Fruit fly (Drosophila melanogaster) whole organism, embryonic: Measurements from ENCODE around the gene CG18213.

Experiments
- CG11093 ChIP-seq: fragments of 200-800 bp; sonication (Bioruptor generic); IDR thresholded peaks from 3 replicates; pipeline ENCODE4 v1.3.6; 2022; ENCODE audit warnings: missing biosample characterization, missing genetic modification characterization
- CG11695 ChIP-seq: fragments of 200-800 bp; sonication (Bioruptor generic); IDR thresholded peaks from 3 replicates; pipeline ENCODE4 v1.3.6; 2022; ENCODE audit warnings: missing biosample characterization, missing genetic modification characterization
- CG11696 ChIP-seq: fragments of 200-800 bp; sonication (Bioruptor generic); IDR thresholded peaks from 2 replicates; pipeline ENCODE4 v1.3.6; 2022; ENCODE audit warnings: missing biosample characterization, missing genetic modification characterization
- CG12071 ChIP-seq: fragments of 200-800 bp; sonication (Bioruptor generic); optimal IDR thresholded peaks from 3 replicates; lab custom pipeline; 2018; ENCODE audit warnings: missing biosample characterization, mild to moderate bottlenecking, missing genetic modification characterization
- CG14965 ChIP-seq: fragments of 200-800 bp; sonication (Bioruptor generic); optimal IDR thresholded peaks from 2 replicates; lab custom pipeline; 2016; ENCODE audit warnings: missing biosample characterization, missing genetic modification characterization, borderline replicate concordance
- CG17829 ChIP-seq: fragments of 200-800 bp; optimal IDR thresholded peaks from 2 replicates; lab custom pipeline; 2019; ENCODE audit warnings: missing biosample characterization, mild to moderate bottlenecking, missing genetic modification characterization, moderate library complexity
- CG32767 ChIP-seq: fragments of 200-800 bp; sonication (Bioruptor generic); IDR thresholded peaks from 2 replicates; pipeline ENCODE4 v1.3.6; 2022; ENCODE audit warnings: missing biosample characterization, missing genetic modification characterization
- CG33213 ChIP-seq: fragments of 200-800 bp; sonication (Bioruptor generic); optimal IDR thresholded peaks from 3 replicates; lab custom pipeline; 2016; ENCODE audit warnings: missing biosample characterization, missing genetic modification characterization
- CG34224 ChIP-seq: fragments of 200-800 bp; sonication (Bioruptor generic); IDR thresholded peaks from 3 replicates; pipeline ENCODE4 v1.3.6; 2022; ENCODE audit warnings: missing biosample characterization, missing genetic modification characterization; ENCODE audit not compliant: partially characterized antibody
- CG5953 ChIP-seq: fragments of 200-800 bp; sonication (Bioruptor generic); IDR thresholded peaks from 2 replicates; pipeline ENCODE4 v1.3.6; 2022; ENCODE audit warnings: missing biosample characterization, missing genetic modification characterization
- CG6765 ChIP-seq: fragments of 200-800 bp; sonication (Bioruptor generic); optimal IDR thresholded peaks from 3 replicates; lab custom pipeline; 2017; ENCODE audit warnings: missing biosample characterization, mild to moderate bottlenecking, missing genetic modification characterization
- CG7786 ChIP-seq: fragments of 200-800 bp; sonication (Bioruptor generic); optimal IDR thresholded peaks from 2 replicates; lab custom pipeline; 2016; ENCODE audit warnings: missing biosample characterization, missing genetic modification characterization
- CG9215 ChIP-seq: fragments of 200-800 bp; sonication (Bioruptor generic); IDR thresholded peaks from 2 replicates; pipeline ENCODE4 v1.3.6; 2022; ENCODE audit warnings: missing biosample characterization, missing genetic modification characterization
- D ChIP-seq, 2 experiments: fragments of 200-800 bp in 1 of 2; fragments of >200 bp in 1 of 2; sonication (Bioruptor generic) in 1 of 2; optimal IDR thresholded peaks; 2 replicates in 1 of 2; 3 replicates in 1 of 2; lab custom pipeline; 2017; ENCODE audit warnings: mild to moderate bottlenecking in 1 of 2, missing biosample characterization in 1 of 2, missing genetic modification characterization in 1 of 2, missing genetic modification reagents in 1 of 2
- Doc2 ChIP-seq: fragments of 200-800 bp; sonication (Bioruptor generic); IDR thresholded peaks from 2 replicates; pipeline ENCODE4 v1.3.6; 2022; ENCODE audit warnings: missing biosample characterization, missing genetic modification characterization
- H2.0 ChIP-seq: fragments of 200-800 bp; sonication (Bioruptor generic); IDR thresholded peaks from 2 replicates; pipeline ENCODE4 v1.3.6; 2022; ENCODE audit warnings: missing biosample characterization, missing genetic modification characterization
- HLH3B ChIP-seq: fragments of 200-800 bp; sonication (Bioruptor generic); IDR thresholded peaks from 2 replicates; pipeline ENCODE4 v1.3.6; 2022; ENCODE audit warnings: missing biosample characterization, missing genetic modification characterization
- HLH54F ChIP-seq: fragments of 200-800 bp; sonication (Bioruptor generic); optimal IDR thresholded peaks from 3 replicates; lab custom pipeline; 2016; ENCODE audit warnings: missing biosample characterization, missing genetic modification characterization
- Myb ChIP-seq: fragments of 200-800 bp; sonication (Bioruptor generic); optimal IDR thresholded peaks from 2 replicates; lab custom pipeline; 2016; ENCODE audit warnings: missing biosample characterization, missing genetic modification characterization
- Neu2 ChIP-seq: fragments of 200-800 bp; sonication (Bioruptor generic); optimal IDR thresholded peaks from 3 replicates; lab custom pipeline; 2016; ENCODE audit warnings: missing biosample characterization, missing genetic modification characterization, borderline replicate concordance
- PHDP ChIP-seq: fragments of 200-800 bp; sonication (Bioruptor generic); optimal IDR thresholded peaks from 3 replicates; lab custom pipeline; 2018; ENCODE audit warnings: missing biosample characterization, mild to moderate bottlenecking, missing genetic modification characterization, moderate library complexity
- Spps ChIP-seq: fragments of 200-800 bp; sonication (Bioruptor generic); optimal IDR thresholded peaks from 2 replicates; lab custom pipeline; 2018; ENCODE audit warnings: missing biosample characterization, mild to moderate bottlenecking, missing genetic modification characterization
- Tbp ChIP-seq: fragments of >200 bp; optimal IDR thresholded peaks from 2 replicates; lab custom pipeline; 2018; ENCODE audit warnings: missing biosample characterization, missing genetic modification characterization
- Usf ChIP-seq: fragments of 200-800 bp; sonication (Bioruptor generic); optimal IDR thresholded peaks from 2 replicates; lab custom pipeline; 2017; ENCODE audit warnings: missing genotype, missing biosample characterization, missing genetic modification characterization
- ab ChIP-seq: fragments of 200-800 bp; sonication (Bioruptor generic); optimal IDR thresholded peaks from 2 replicates; lab custom pipeline; 2016; ENCODE audit warnings: missing biosample characterization, missing genetic modification characterization
- ase ChIP-seq: fragments of 200-800 bp; sonication (Bioruptor generic); IDR thresholded peaks from 3 replicates; pipeline ENCODE4 v1.3.6; 2022; ENCODE audit warnings: missing biosample characterization, missing genetic modification characterization
- az2 ChIP-seq: fragments of 200-800 bp; sonication (Bioruptor generic); optimal IDR thresholded peaks from 3 replicates; lab custom pipeline; 2016; ENCODE audit warnings: missing biosample characterization, missing genetic modification characterization
- crp ChIP-seq, 2 experiments: fragments of 200-800 bp; sonication (Bioruptor generic); optimal IDR thresholded peaks; 2 replicates in 1 of 2; 3 replicates in 1 of 2; lab custom pipeline; 2017; ENCODE audit warnings: missing biosample characterization in 2 of 2, missing genetic modification characterization in 2 of 2, mild to moderate bottlenecking in 1 of 2, moderate library complexity in 1 of 2
- disco-r ChIP-seq: fragments of 200-800 bp; sonication (Bioruptor generic); optimal IDR thresholded peaks from 2 replicates; lab custom pipeline; 2016; ENCODE audit warnings: missing biosample characterization, missing genetic modification characterization
- dm ChIP-seq: fragments of 200-800 bp; sonication (Bioruptor generic); optimal IDR thresholded peaks from 3 replicates; lab custom pipeline; 2016; ENCODE audit warnings: missing biosample characterization, missing genetic modification characterization
- dysf ChIP-seq: fragments of 200-800 bp; sonication (Bioruptor generic); IDR thresholded peaks from 3 replicates; pipeline ENCODE4 v1.3.6; 2022; ENCODE audit warnings: missing biosample characterization, missing genetic modification characterization
- esg ChIP-seq: fragments of 200-800 bp; sonication (Bioruptor generic); conservative IDR thresholded peaks from 2 replicates; pipeline ENCODE4 v1.3.6; 2022; ENCODE audit warnings: missing biosample characterization, missing genetic modification characterization
- eyg ChIP-seq: fragments of 200-800 bp; sonication (Bioruptor generic); optimal IDR thresholded peaks from 3 replicates; lab custom pipeline; 2016; ENCODE audit warnings: missing biosample characterization, missing genetic modification characterization
- gfzf ChIP-seq: fragments of 200-800 bp; sonication (Bioruptor generic); optimal IDR thresholded peaks from 2 replicates; lab custom pipeline; 2016; ENCODE audit warnings: missing biosample characterization, mild to moderate bottlenecking, missing genetic modification characterization, moderate library complexity
- grn ChIP-seq: fragments of 200-800 bp; sonication (Bioruptor generic); optimal IDR thresholded peaks from 3 replicates; lab custom pipeline; 2017; ENCODE audit warnings: missing biosample characterization, missing genetic modification characterization
- gro ChIP-seq: fragments of 200-800 bp; sonication (Bioruptor generic); optimal IDR thresholded peaks from 2 replicates; lab custom pipeline; 2016; ENCODE audit warnings: missing biosample characterization, missing genetic modification characterization
- hb ChIP-seq: fragments of 200-800 bp; sonication (Bioruptor generic); IDR thresholded peaks from 3 replicates; pipeline ENCODE4 v1.3.6; 2022; ENCODE audit warnings: missing biosample characterization, missing genetic modification characterization; ENCODE audit not compliant: partially characterized antibody
- hbn ChIP-seq: fragments of 200-800 bp; sonication (Bioruptor generic); IDR thresholded peaks from 2 replicates; pipeline ENCODE4 v1.3.6; 2022; ENCODE audit warnings: missing biosample characterization, missing genetic modification characterization; ENCODE audit not compliant: partially characterized antibody
- hkb ChIP-seq, 2 experiments: fragments of 200-800 bp in 1 of 2; fragments of >200 bp in 1 of 2; sonication (Bioruptor generic) in 1 of 2; IDR thresholded peaks in 1 of 2; optimal IDR thresholded peaks in 1 of 2; 2 replicates each; pipeline versions ENCODE4 v1.3.6 to Lab custom; 2017 to 2022; ENCODE audit warnings: missing biosample characterization in 1 of 2, missing genetic modification characterization in 1 of 2
- jing ChIP-seq: fragments of 200-800 bp; sonication (Bioruptor generic); optimal IDR thresholded peaks from 2 replicates; lab custom pipeline; 2018; ENCODE audit warnings: missing biosample characterization, mild to moderate bottlenecking, missing genetic modification characterization
- luna ChIP-seq: fragments of 200-800 bp; sonication (Bioruptor generic); optimal IDR thresholded peaks from 2 replicates; lab custom pipeline; 2016; ENCODE audit warnings: missing biosample characterization, missing genetic modification characterization
- maf-S ChIP-seq: fragments of 200-800 bp; sonication (Bioruptor generic); optimal IDR thresholded peaks from 2 replicates; lab custom pipeline; 2016; ENCODE audit warnings: missing biosample characterization, missing genetic modification characterization
- pho ChIP-seq: fragments of 200-800 bp; sonication (Bioruptor generic); optimal IDR thresholded peaks from 2 replicates; lab custom pipeline; 2016; ENCODE audit warnings: missing biosample characterization, missing genetic modification characterization
- pnt ChIP-seq: fragments of 200-800 bp; sonication (Bioruptor generic); optimal IDR thresholded peaks from 3 replicates; lab custom pipeline; 2016; ENCODE audit warnings: missing biosample characterization, missing genetic modification characterization
- psq ChIP-seq: fragments of 200-800 bp; sonication (Bioruptor generic); optimal IDR thresholded peaks from 2 replicates; lab custom pipeline; 2017; ENCODE audit warnings: missing biosample characterization, missing genetic modification characterization
- sisA ChIP-seq: fragments of 200-800 bp; sonication (Bioruptor generic); IDR thresholded peaks from 2 replicates; pipeline ENCODE4 v1.3.6; 2022; ENCODE audit warnings: missing biosample characterization, missing genetic modification characterization
- stwl ChIP-seq: fragments of 200-800 bp; sonication (Bioruptor generic); optimal IDR thresholded peaks from 3 replicates; lab custom pipeline; 2018; ENCODE audit warnings: missing biosample characterization, mild to moderate bottlenecking, missing genetic modification characterization, moderate library complexity
- tna ChIP-seq: fragments of 200-800 bp; sonication (Bioruptor generic); IDR thresholded peaks from 2 replicates; pipeline ENCODE4 v1.3.6; 2022; ENCODE audit warnings: missing biosample characterization, missing genetic modification characterization; ENCODE audit not compliant: partially characterized antibody
- toy ChIP-seq: fragments of 200-800 bp; sonication (Bioruptor generic); IDR thresholded peaks from 2 replicates; pipeline ENCODE4 v1.3.6; 2022; ENCODE audit warnings: missing biosample characterization, missing genetic modification characterization
- wor ChIP-seq: fragments of 200-800 bp; sonication (Bioruptor generic); IDR thresholded peaks from 2 replicates; pipeline ENCODE4 v1.3.6; 2022; ENCODE audit warnings: missing biosample characterization, missing genetic modification characterization

Gene CG18213

DNA sequence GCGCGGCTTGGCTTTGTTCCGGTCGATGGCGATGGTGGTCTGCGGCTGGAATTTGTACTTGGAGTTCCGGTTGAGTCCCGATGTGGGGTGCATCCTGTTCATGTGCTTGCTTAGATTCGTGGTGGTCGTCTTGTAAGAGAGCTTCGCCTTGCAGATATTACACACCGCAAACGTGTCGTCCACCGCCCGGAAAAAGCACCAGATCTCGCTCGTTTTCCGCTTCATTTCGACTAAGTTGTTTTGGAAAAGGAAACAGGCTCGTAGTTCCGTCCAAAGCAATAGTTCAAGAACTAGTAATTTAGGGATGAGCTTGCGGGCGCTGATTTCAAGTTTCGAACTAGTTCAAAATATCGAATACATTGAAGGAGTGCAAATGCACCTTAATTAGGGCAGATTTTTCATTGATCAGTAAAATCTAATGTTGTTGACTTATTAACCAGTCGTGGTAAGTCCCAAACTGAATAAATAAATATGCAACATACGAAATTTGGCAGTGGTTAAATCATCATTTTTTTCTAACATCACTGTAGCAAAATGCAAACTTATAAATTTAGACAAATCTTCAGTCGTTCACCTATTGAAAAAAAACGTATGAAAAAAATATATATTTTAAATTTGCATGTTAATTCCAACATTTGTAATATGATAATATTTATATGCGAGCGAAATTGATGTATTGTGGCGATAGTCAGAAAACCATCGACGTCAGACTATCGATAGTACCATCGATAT is 3.0 kb upstream of the CG18213 start, which contains the start of the genes bdwf and Patr-1 (continued):
- TF ChIP-seq tna (GFP tag; lab: Robert Waterston, UW) (peak; percentile 89), jing (GFP tag; lab: Kevin White, UChicago) (no peak), disco-r (GFP tag; lab: Kevin White, UChicago) (peak; percentile 16), Doc2 (no peak), crp (GFP tag; optimal IDR thresholded peaks at IDR 0.05; lab: Kevin White, UChicago) (peak in 1 of 2 experiments; percentile 6), CG17829 (tag; lab: Kevin White, UChicago) (peak; percentile 35), CG7786 (GFP tag; lab: Kevin White, UChicago) (no peak), CG11695 (no peak), CG11696 (GFP tag; lab: Robert Waterston, UW) (no peak), gro (GFP tag; lab: Kevin White, UChicago) (peak; percentile 15), eyg (GFP tag; lab: Kevin White, UChicago) (no peak), ab (GFP tag; lab: Kevin White, UChicago) (no peak), Neu2 (GFP tag; lab: Kevin White, UChicago) (no peak), wor (GFP tag; lab: Robert Waterston, UW) (no peak), CG33213 (GFP tag; lab: Kevin White, UChicago) (no peak), esg (no peak), HLH54F (GFP tag; lab: Kevin White, UChicago) (peak; percentile 53), HLH3B (GFP tag; lab: Robert Waterston, UW) (no peak), luna (GFP tag; lab: Kevin White, UChicago) (no peak), Usf (no peak), CG6765 (no peak), toy (GFP tag; lab: Robert Waterston, UW) (no peak), H2.0 (GFP tag; lab: Robert Waterston, UW) (no peak), PHDP (tag; lab: Kevin White, UChicago) (no peak), CG34224 (GFP tag; lab: Robert Waterston, UW) (peak; percentile 89), D (optimal IDR thresholded peaks at IDR 0.05; lab: Kevin White, UChicago) (no peak), D (GFP tag; optimal IDR thresholded peaks at IDR 0.05; lab: Kevin White, UChicago) (no peak), maf-S (GFP tag; lab: Kevin White, UChicago) (no peak), CG32767 (no peak), CG5953 (no peak), psq (GFP tag; lab: Kevin White, UChicago) (no peak), hkb (optimal IDR thresholded peaks at IDR 0.05; lab: Kevin White, UChicago) (no peak), hkb (GFP tag; IDR thresholded peaks at IDR 0.05; lab: Robert Waterston, UW) (no peak), Spps (tag; lab: Kevin White, UChicago) (no peak), gfzf (GFP tag; lab: Kevin White, UChicago) (peak; percentile 17), pnt (GFP tag; lab: Kevin White, UChicago) (no peak), hb (GFP tag; lab: Robert Waterston, UW) (peak; percentile 94), CG11093 (no peak), Tbp (GFP tag; lab: Kevin White, UChicago) (no peak), CG12071 (GFP tag; lab: Kevin White, UChicago) (no peak), hbn (GFP tag; lab: Robert Waterston, UW) (peak; percentile 84), grn (GFP tag; lab: Kevin White, UChicago) (no peak), Myb (GFP tag; lab: Kevin White, UChicago) (no peak), dysf (GFP tag; lab: Robert Waterston, UW) (no peak), CG14965 (GFP tag; lab: Kevin White, UChicago) (no peak), sisA (no peak), az2 (GFP tag; lab: Kevin White, UChicago) (peak; percentile 7), ase (GFP tag; lab: Robert Waterston, UW) (no peak), dm (no peak), pho (GFP tag; lab: Kevin White, UChicago) (no peak), CG9215 (no peak), stwl (tag; lab: Kevin White, UChicago) (peak; percentile 32)
